Fruit fly (Drosophila melanogaster) whole organism, adult: ENCODE results near the gene CG15864.

ENCODE experiments used
- CG12768 ChIP-seq: fragments of 200-800 bp; sonication (Bioruptor generic); optimal IDR thresholded peaks from 2 replicates; lab custom pipeline; 2017; ENCODE audit warnings: missing biosample characterization, missing genetic modification characterization, mild to moderate bottlenecking, moderate library complexity, missing genetic modification reagents
- CG14711 ChIP-seq: fragments of 200-800 bp; sonication (Bioruptor generic); optimal IDR thresholded peaks from 2 replicates; lab custom pipeline; 2018; ENCODE audit warnings: missing biosample characterization, mild to moderate bottlenecking, missing genetic modification characterization, moderate library complexity
- CG7045 ChIP-seq: fragments of 200-800 bp; sonication (Bioruptor generic); optimal IDR thresholded peaks from 2 replicates; lab custom pipeline; 2017; ENCODE audit warnings: missing biosample characterization, mild to moderate bottlenecking, missing genetic modification characterization
- Clk ChIP-seq: fragments of 200-800 bp; sonication (Bioruptor generic); optimal IDR thresholded peaks from 2 replicates; lab custom pipeline; 2017; ENCODE audit warnings: missing biosample characterization, missing genetic modification characterization
- Hr96 ChIP-seq: fragments of 200-800 bp; sonication (Bioruptor generic); optimal IDR thresholded peaks from 2 replicates; lab custom pipeline; 2016; ENCODE audit warnings: missing biosample characterization, missing genetic modification characterization
- kay ChIP-seq: fragments of 200-800 bp; sonication (Bioruptor generic); peaks from one replicate; lab custom pipeline; 2016; ENCODE audit warnings: missing biosample characterization, missing genetic modification characterization, borderline replicate concordance
- ovo ChIP-seq: fragments of 200-800 bp; sonication (Bioruptor generic); optimal IDR thresholded peaks from 2 replicates; lab custom pipeline; 2016; ENCODE audit warnings: missing biosample characterization, missing genetic modification characterization
- pad ChIP-seq: fragments of 200-800 bp; sonication (Bioruptor generic); optimal IDR thresholded peaks from 3 replicates; lab custom pipeline; 2017; ENCODE audit warnings: missing biosample characterization, missing genetic modification characterization, mild to moderate bottlenecking, moderate library complexity, missing genetic modification reagents
- tj ChIP-seq: fragments of 200-800 bp; sonication (Bioruptor generic); optimal IDR thresholded peaks from 3 replicates; lab custom pipeline; 2017; ENCODE audit warnings: missing biosample characterization, mild to moderate bottlenecking, missing genetic modification characterization, moderate library complexity

DNA sequence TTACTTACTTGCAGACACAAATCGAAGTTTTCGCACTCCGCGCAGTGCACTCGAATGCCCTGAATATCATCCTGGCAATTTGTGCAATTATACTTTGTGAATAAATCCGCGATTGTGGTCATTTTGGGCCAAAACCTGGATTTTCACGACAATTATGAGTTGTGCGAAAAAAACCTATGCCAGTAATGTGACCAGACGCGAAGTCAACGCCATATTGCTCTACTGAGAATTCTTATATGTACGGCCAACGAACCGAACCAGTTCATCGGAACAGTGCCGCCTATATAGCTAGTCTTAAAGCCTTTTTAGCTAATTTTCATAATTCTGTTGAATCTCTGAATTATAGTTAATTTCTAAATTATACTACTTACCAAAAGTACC is 7.9 kb upstream of the CG15864 start, which contains the start of gene Ada2b:
- TF ChIP-seq pad (GFP tag; lab: Kevin White, UChicago) (no peak), CG14711 (tag; lab: Kevin White, UChicago) (no peak), ovo (GFP tag; lab: Kevin White, UChicago) (no peak), Clk (GFP tag; lab: Kevin White, UChicago) (no peak), CG12768 (GFP tag; lab: Kevin White, UChicago) (no peak), kay (GFP tag; lab: Kevin White, UChicago) (no peak), Hr96 (GFP tag; lab: Kevin White, UChicago) (no peak), CG7045 (GFP tag; lab: Kevin White, UChicago) (no peak), tj (GFP tag; lab: Kevin White, UChicago) (no peak)
